Worm (Caenorhabditis elegans): ENCODE data around the gene adm-2.

DNA sequence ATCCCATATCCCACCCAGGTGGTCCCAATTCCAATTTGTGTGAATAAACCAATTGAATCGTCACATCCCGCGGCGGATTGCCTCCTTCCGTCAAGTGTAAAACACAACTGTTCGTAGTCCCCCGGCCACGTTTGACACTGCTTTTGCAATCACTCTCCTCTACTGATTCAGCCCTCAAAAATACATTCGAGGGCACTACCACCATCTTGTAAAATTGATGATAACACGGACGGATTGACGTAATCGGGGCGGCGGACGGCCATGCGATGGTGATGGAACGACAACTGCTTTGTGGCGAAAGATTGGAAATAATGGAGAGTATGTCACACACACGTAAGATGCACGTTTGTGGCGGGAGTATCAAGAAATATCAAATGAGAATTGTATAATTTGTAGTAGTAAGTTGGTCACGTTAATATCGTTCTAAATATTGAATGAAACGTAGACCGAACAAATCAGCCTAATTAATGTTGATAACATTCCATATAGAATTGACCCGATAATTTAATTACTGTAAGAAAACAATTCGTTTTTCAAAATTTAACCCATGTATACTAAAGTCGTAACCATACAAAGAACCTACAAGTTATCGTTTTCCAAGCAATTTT, 49.3 kb upstream of the adm-2 start:
- TF ChIP-seq W03F9.2 (tag; optimal IDR thresholded peaks at IDR 0.05) (no peak), dao-5 (tag; optimal IDR thresholded peaks at IDR 0.05) (no peak)
